Worm (Caenorhabditis elegans) whole organism, mixed stage, embryonic: ENCODE measurements around the gene mig-14.

Source experiments
- M03D4.4 ChIP-seq: sonication (generic microtip); optimal IDR thresholded peaks from 2 replicates; lab custom pipeline; 2017; ENCODE audit warnings: mild to moderate bottlenecking, missing genetic modification characterization, missing compliant biosample characterization
- bed-3 ChIP-seq: fragments of 200-800 bp; sonication (Bioruptor generic); optimal IDR thresholded peaks from 3 replicates; lab custom pipeline; 2018; ENCODE audit warnings: mild to moderate bottlenecking, missing genetic modification characterization, moderate library complexity, missing compliant biosample characterization
- blmp-1 ChIP-seq: fragments of 150-350 bp; optimal IDR thresholded peaks from 2 replicates; lab custom pipeline; 2014; ENCODE audit warnings: missing biosample characterization, missing genetic modification characterization
- ceh-39 ChIP-seq: fragments of 150-350 bp; optimal IDR thresholded peaks from 2 replicates; lab custom pipeline; 2014; ENCODE audit warnings: missing biosample characterization, missing genetic modification characterization
- ceh-83 ChIP-seq: fragments of 200-800 bp; sonication (Bioruptor generic); optimal IDR thresholded peaks from 2 replicates; lab custom pipeline; 2018; ENCODE audit warnings: mild to moderate bottlenecking, missing genetic modification characterization, missing compliant biosample characterization
- ces-1 ChIP-seq: fragments of 150-350 bp; optimal IDR thresholded peaks from 2 replicates; lab custom pipeline; 2014; ENCODE audit warnings: missing biosample characterization, missing genetic modification reagents, missing genetic modification characterization
- cnd-1 ChIP-seq: fragments of 200-800 bp; sonication (Bioruptor generic); optimal IDR thresholded peaks from 2 replicates; lab custom pipeline; 2018; ENCODE audit warnings: mild to moderate bottlenecking, missing genetic modification characterization, missing compliant biosample characterization
- elt-1 ChIP-seq: sonication (generic microtip); optimal IDR thresholded peaks from 2 replicates; lab custom pipeline; 2017; ENCODE audit warnings: missing genetic modification characterization, mild to moderate bottlenecking, missing compliant biosample characterization, antibody characterized with exemption, moderate library complexity, borderline replicate concordance; ENCODE audit not compliant: insufficient read depth
- flh-1 ChIP-seq: fragments of 200-800 bp; sonication (Bioruptor generic); optimal IDR thresholded peaks from 2 replicates; lab custom pipeline; 2018; ENCODE audit warnings: mild to moderate bottlenecking, missing genetic modification characterization, moderate library complexity, missing compliant biosample characterization
- ham-2 ChIP-seq: fragments of 200-800 bp; sonication (Bioruptor generic); optimal IDR thresholded peaks from 2 replicates; lab custom pipeline; 2018; ENCODE audit warnings: mild to moderate bottlenecking, missing genetic modification characterization, missing compliant biosample characterization
- hlh-1 ChIP-seq: fragments of 150-350 bp; optimal IDR thresholded peaks from 2 replicates; lab custom pipeline; 2014; ENCODE audit warnings: missing biosample characterization, missing genetic modification reagents, missing genetic modification characterization
- lin-13 ChIP-seq: fragments of 150-350 bp; optimal IDR thresholded peaks from 2 replicates; lab custom pipeline; 2014; ENCODE audit warnings: missing biosample characterization, missing genetic modification characterization
- lin-32 ChIP-seq: fragments of 200-800 bp; sonication (Bioruptor generic); optimal IDR thresholded peaks from 2 replicates; lab custom pipeline; 2018; ENCODE audit warnings: mild to moderate bottlenecking, missing genetic modification characterization, missing compliant biosample characterization
- lsy-2 ChIP-seq: fragments of 150-350 bp; optimal IDR thresholded peaks from 2 replicates; lab custom pipeline; 2014; ENCODE audit warnings: missing biosample characterization, missing genetic modification characterization
- mab-5 ChIP-seq: fragments of 150-350 bp; optimal IDR thresholded peaks from 2 replicates; lab custom pipeline; 2014; ENCODE audit warnings: missing biosample characterization, missing genetic modification characterization
- mep-1 ChIP-seq: fragments of 150-350 bp; optimal IDR thresholded peaks from 2 replicates; lab custom pipeline; 2017; ENCODE audit warnings: missing biosample characterization, missing genetic modification reagents, missing genetic modification characterization, inconsistent platforms
- mls-2 ChIP-seq: sonication (generic microtip); optimal IDR thresholded peaks from 2 replicates; lab custom pipeline; 2016; ENCODE audit warnings: mild to moderate bottlenecking, missing genetic modification characterization, moderate library complexity, missing compliant biosample characterization
- nhr-2 ChIP-seq: fragments of 150-350 bp; optimal IDR thresholded peaks from 2 replicates; lab custom pipeline; 2014; ENCODE audit warnings: missing biosample characterization, missing genetic modification characterization
- nhr-237 ChIP-seq: fragments of 150-350 bp; optimal IDR thresholded peaks from 2 replicates; lab custom pipeline; 2014; ENCODE audit warnings: missing biosample characterization, missing genetic modification characterization
- nhr-28 ChIP-seq: fragments of 150-350 bp; optimal IDR thresholded peaks from 2 replicates; lab custom pipeline; 2014; ENCODE audit warnings: missing biosample characterization, missing genetic modification characterization
- nhr-76 ChIP-seq: sonication (generic microtip); optimal IDR thresholded peaks from 2 replicates; lab custom pipeline; 2017; ENCODE audit warnings: missing biosample characterization, missing genetic modification characterization
- pha-4 ChIP-seq: fragments of 150-350 bp; optimal IDR thresholded peaks from 2 replicates; lab custom pipeline; 2018; ENCODE audit warnings: missing biosample characterization, missing genetic modification reagents, missing genetic modification characterization
- sem-2 ChIP-seq: fragments of 200-800 bp; sonication (Bioruptor generic); optimal IDR thresholded peaks from 2 replicates; lab custom pipeline; 2018; ENCODE audit warnings: mild to moderate bottlenecking, missing genetic modification characterization, missing compliant biosample characterization
- sptf-1 ChIP-seq: sonication (generic microtip); optimal IDR thresholded peaks from 2 replicates; lab custom pipeline; 2017; ENCODE audit warnings: mild to moderate bottlenecking, missing genetic modification characterization, moderate library complexity, missing compliant biosample characterization
- tbx-8 ChIP-seq: fragments of 200-800 bp; sonication (Bioruptor generic); optimal IDR thresholded peaks from 2 replicates; lab custom pipeline; 2018; ENCODE audit warnings: mild to moderate bottlenecking, missing genetic modification characterization, moderate library complexity, missing compliant biosample characterization
- unc-120 ChIP-seq: sonication (generic microtip); optimal IDR thresholded peaks from 2 replicates; lab custom pipeline; 2017; ENCODE audit warnings: missing genetic modification characterization, missing compliant biosample characterization; ENCODE audit not compliant: poor library complexity, severe bottlenecking
- unc-39 ChIP-seq: fragments of 150-350 bp; optimal IDR thresholded peaks from 2 replicates; lab custom pipeline; 2014; ENCODE audit warnings: missing biosample characterization, missing genetic modification characterization
- unc-62 ChIP-seq: fragments of 150-350 bp; optimal IDR thresholded peaks from 2 replicates; lab custom pipeline; 2014; ENCODE audit warnings: missing biosample characterization, missing genetic modification reagents, missing genetic modification characterization
- zip-8 ChIP-seq: fragments of 150-350 bp; optimal IDR thresholded peaks from 2 replicates; lab custom pipeline; 2014; ENCODE audit warnings: missing biosample characterization, missing genetic modification characterization
- ztf-11 ChIP-seq: fragments of 150-350 bp; optimal IDR thresholded peaks from 2 replicates; lab custom pipeline; 2014; ENCODE audit warnings: missing biosample characterization, missing genetic modification characterization

mig-14 gene

DNA sequence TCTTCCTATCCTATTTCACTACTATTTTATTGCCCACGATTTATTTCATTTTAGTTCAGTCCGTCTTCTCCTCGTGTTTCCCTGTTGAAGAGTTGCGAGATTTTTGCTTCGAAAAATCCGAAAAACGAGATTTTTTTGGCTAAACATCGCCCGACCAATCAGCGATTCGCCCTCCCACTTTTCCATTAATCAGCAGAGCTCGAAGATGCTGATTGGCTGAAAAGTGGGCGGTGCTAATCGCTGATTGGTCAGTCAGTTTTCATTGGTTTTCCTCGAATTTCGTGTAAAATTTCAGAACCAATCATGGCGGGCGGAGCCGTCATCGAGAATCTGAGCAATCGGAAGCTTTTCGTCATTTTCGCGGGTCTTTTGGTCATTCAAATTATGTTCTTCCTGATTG lies at the start of gene mig-14:
TSS of gene mig-14 (plus strand) at position 290 of the 400 bp plus-strand sequence.
- no peak for TF ChIP-seq ceh-39 (tag; lab: Kevin White, UChicago)
- TF ChIP-seq unc-62 (GFP tag; lab: Kevin White, UChicago), result no peak
- no peak for TF ChIP-seq sem-2 (GFP tag; lab: Kevin White, UChicago)
- TF ChIP-seq elt-1, result no peak
- no peak for TF ChIP-seq lin-13 (tag; lab: Kevin White, UChicago)
- TF ChIP-seq ces-1 (GFP tag; lab: Kevin White, UChicago), result no peak
- no peak for TF ChIP-seq unc-39 (tag; lab: Kevin White, UChicago)
- TF ChIP-seq ztf-11, result no peak
- TF ChIP-seq mep-1 (tag; lab: Kevin White, UChicago), result no peak
- TF ChIP-seq tbx-8, result no peak
- no peak for TF ChIP-seq blmp-1 (tag; lab: Kevin White, UChicago)

DNA sequence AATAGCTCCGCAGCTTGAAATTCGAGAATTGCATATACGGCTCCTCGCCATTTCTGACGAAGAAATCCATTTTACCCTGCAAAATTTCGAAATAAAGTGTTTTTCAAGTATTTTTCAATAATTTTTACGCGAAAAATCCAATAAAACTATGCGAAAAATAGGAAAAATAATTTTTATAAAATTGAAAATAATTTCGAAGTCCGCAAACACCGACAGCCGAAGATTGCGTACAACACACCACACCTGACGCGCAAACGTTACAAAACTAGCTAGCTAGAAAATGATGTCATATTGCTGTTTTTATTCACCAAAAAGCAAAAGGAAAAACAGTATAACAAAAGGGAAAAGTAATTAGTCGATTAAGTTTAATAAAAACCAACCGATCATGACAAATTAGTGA lies 46.8 kb upstream of the mig-14 start, which contains the start of gene rpoa-1:
TSS of gene rpoa-1 (minus strand) at position 84 of the 400 bp plus-strand sequence.
- TF ChIP-seq flh-1 (GFP tag; lab: Kevin White, UChicago), result no peak
- no peak for TF ChIP-seq mab-5
- TF ChIP-seq sptf-1, result no peak
- no peak for TF ChIP-seq nhr-2 (tag; lab: Kevin White, UChicago)
- TF ChIP-seq nhr-76 (tag; lab: Kevin White, UChicago), result no peak
- TF ChIP-seq hlh-1 (tag; lab: Kevin White, UChicago), result no peak
- no peak for TF ChIP-seq nhr-28 (tag; lab: Kevin White, UChicago)
- TF ChIP-seq nhr-237 (tag; lab: Kevin White, UChicago), result no peak
- no peak for TF ChIP-seq pha-4 (tag; lab: Kevin White, UChicago)
- TF ChIP-seq M03D4.4 (tag; lab: Kevin White, UChicago), result no peak
- TF ChIP-seq mep-1 (tag; lab: Kevin White, UChicago), result peak; percentile 36
- TF ChIP-seq mls-2 (tag; lab: Kevin White, UChicago), result no peak
- TF ChIP-seq blmp-1 (tag; lab: Kevin White, UChicago), result no peak
- TF ChIP-seq lsy-2, result no peak
- peak; percentile 44 for TF ChIP-seq ces-1 (GFP tag; lab: Kevin White, UChicago)
- TF ChIP-seq, all 35 proteins: peak for 2

DNA sequence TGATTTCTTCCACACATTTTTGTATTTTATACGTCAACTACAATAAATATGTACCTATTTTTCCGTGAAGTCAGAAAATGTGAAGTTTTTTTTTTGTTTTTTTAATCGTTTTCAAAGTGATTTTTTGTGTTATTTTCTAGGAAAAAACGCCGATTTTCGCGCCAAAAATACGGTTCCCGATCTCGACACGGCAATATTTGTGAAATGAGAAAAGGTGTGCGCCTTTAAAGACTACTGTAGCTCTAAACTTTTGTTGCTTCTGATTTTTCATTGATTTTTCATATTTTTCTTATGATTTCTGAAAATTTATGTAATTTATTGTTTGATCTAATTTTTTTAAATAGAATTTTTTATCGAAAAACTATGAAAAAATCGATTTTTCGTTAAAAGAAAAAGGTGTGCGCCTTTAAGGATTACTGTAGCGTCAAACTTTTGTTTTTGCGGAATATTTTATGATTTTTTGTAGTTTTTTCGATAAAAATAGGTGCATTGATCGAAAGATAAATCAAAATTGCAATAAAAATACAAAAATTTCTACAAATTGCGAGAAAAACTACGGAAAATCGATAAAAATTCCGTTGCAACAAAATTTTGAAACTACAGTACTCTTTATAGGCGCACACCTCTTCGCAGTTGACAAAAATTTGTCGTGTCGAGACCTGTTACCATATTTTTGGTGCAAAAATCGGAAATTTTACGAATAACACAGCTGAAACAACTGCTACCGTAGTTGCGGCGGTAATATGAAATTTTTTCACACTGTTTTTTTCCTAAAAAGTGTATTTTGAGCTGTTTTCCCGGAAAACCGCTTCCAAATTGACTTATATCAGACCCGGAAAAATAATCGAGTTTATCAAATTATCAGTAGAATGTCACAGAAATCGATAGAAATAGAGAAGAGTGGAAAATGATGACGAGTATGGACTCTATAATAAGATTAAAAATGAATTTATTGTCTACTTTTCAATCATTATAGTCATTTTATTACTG lies 45.9 kb upstream of the mig-14 start, which contains the start of gene kqt-3:
TSS of gene kqt-3 (plus strand) at position 940 of the 990 bp plus-strand sequence.
- TF ChIP-seq tbx-8 (no peak), ztf-11 (no peak), elt-1 (no peak), mep-1 (tag; lab: Kevin White, UChicago) (no peak), nhr-2 (tag; lab: Kevin White, UChicago) (no peak), hlh-1 (tag; lab: Kevin White, UChicago) (no peak), M03D4.4 (tag; lab: Kevin White, UChicago) (no peak), zip-8 (tag; lab: Kevin White, UChicago) (no peak), bed-3 (GFP tag; lab: Kevin White, UChicago) (no peak), ces-1 (GFP tag; lab: Kevin White, UChicago) (no peak), ham-2 (GFP tag; lab: Kevin White, UChicago) (no peak)

DNA sequence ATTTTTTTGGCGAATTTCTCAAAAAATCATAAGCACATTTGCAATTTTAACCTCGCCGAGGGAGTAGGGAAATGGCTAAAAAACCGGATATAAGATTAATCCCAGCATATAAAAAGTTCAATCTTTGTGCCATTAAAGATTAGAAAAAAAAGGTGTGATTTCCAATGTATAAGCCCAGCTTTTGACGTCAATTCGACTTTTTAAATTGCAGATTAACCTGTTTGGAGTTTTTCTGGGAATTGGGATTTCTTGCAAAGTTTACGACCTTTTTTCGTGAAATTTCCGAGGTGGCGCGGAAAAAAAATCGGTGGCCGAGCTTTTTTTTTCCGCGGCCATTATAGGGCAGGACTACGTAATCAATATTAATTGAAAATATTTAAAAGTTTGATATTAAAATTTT lies 43.8 kb upstream of the mig-14 start:
- TF ChIP-seq ceh-83 (GFP tag; lab: Kevin White, UChicago), result no peak

DNA sequence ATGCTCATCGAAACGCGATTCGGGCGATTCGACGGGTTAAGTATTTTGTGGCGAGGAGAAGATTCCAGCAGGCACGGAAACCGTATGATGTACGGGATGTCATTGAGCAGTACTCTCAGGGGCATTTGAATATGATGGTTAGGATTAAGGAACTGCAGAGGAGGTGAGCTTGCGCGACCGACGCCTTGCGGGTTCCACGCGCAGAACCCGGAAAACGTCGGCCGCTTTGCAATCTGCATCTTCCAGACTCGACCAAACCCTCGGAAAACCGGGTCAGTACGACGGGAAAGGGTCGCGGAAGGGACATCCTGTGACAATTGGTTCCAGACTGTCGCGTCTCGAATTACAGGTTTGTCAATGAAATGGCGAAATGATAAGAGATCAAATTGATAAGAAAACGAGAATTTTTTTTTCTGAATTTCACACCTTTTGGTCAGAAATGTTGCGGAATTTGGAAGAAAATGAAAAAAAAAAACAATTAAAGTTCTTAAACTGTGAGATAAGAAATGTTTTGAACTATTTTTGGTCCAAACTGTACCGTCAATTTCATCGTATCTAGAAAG lies 30.0 kb upstream of the mig-14 start:
- TF ChIP-seq unc-39 (tag; lab: Kevin White, UChicago), result no peak
- TF ChIP-seq mab-5, result no peak
- no peak for TF ChIP-seq mls-2 (tag; lab: Kevin White, UChicago)
- no peak for TF ChIP-seq tbx-8
- no peak for TF ChIP-seq nhr-2 (tag; lab: Kevin White, UChicago)
- TF ChIP-seq blmp-1 (tag; lab: Kevin White, UChicago), result no peak
- TF ChIP-seq cnd-1 (tag; lab: Kevin White, UChicago), result no peak
- no peak for TF ChIP-seq sem-2 (GFP tag; lab: Kevin White, UChicago)
- no peak for TF ChIP-seq M03D4.4 (tag; lab: Kevin White, UChicago)
- no peak for TF ChIP-seq mep-1 (tag; lab: Kevin White, UChicago)
- no peak for TF ChIP-seq lin-32 (GFP tag; lab: Kevin White, UChicago)
- no peak for TF ChIP-seq unc-62 (GFP tag; lab: Kevin White, UChicago)
- TF ChIP-seq ces-1 (GFP tag; lab: Kevin White, UChicago), result no peak
- no peak for TF ChIP-seq ham-2 (GFP tag; lab: Kevin White, UChicago)
- TF ChIP-seq ceh-83 (GFP tag; lab: Kevin White, UChicago), result no peak
- TF ChIP-seq ceh-39 (tag; lab: Kevin White, UChicago), result no peak
- no peak for TF ChIP-seq unc-120 (tag; lab: Kevin White, UChicago)
- TF ChIP-seq lin-13 (tag; lab: Kevin White, UChicago), result no peak
- TF ChIP-seq zip-8 (tag; lab: Kevin White, UChicago), result no peak
- TF ChIP-seq nhr-28 (tag; lab: Kevin White, UChicago), result no peak
